Fruit fly (Drosophila melanogaster): ENCODE measurements around the gene CG15814.

DNA sequence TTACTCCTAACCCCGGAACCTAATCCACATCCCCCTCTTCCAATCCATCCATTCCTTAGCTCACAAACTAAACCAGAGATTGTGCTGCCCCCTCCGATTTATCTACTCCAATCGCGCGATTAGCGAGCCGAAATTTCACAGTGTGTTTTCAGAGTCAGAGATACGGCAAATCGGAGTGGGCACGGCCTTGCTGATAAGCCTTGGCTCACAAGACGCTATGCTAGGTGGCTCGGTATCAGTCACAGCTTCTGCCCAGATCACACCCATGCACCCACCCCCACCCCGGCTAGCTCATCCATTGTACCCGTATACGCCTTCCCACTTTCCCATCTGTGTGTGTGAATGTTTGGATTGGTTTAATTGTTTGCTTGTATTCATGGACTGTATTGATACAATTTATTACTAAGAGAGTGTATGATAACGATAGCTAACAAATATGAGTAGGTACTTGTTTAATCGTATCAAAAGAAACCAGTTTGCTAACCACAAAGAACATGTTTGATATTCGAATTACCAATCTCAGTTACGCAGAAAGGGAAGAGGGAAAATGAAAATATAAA lies 4.2 kb downstream of the CG15814 start:
- TF ChIP-seq tj (GFP tag; optimal IDR thresholded peaks at IDR 0.05), result no peak
- no peak for TF ChIP-seq kay (GFP tag; ENCODE audit: borderline replicate concordance)
- no peak for TF ChIP-seq ovo (GFP tag; optimal IDR thresholded peaks at IDR 0.05)
- TF ChIP-seq Hr96 (GFP tag; optimal IDR thresholded peaks at IDR 0.05), result no peak
- no peak for TF ChIP-seq CG33017 (tag; optimal IDR thresholded peaks at IDR 0.05)
- no peak for TF ChIP-seq bab1 (GFP tag; optimal IDR thresholded peaks at IDR 0.05)
- no peak for TF ChIP-seq pad (GFP tag; optimal IDR thresholded peaks at IDR 0.05)
- no peak for TF ChIP-seq Mnt (GFP tag; optimal IDR thresholded peaks at IDR 0.05)
